Worm (Caenorhabditis elegans): ENCODE results near the gene T13F3.4.

ce11 chrV:16244078-16244477, 22.3 kb downstream of the T13F3.4 start, which contains the start of gene srh-104:
- TF ChIP-seq unc-62 (GFP tag; optimal IDR thresholded peaks at IDR 0.05) (no peak), egl-18 (GFP tag; IDR thresholded peaks at IDR 0.05) (no peak), dox-1 (GFP tag; IDR thresholded peaks at IDR 0.05) (no peak), unc-130 (GFP tag; optimal IDR thresholded peaks at IDR 0.05) (no peak), ama-1 (optimal IDR thresholded peaks at IDR 0.05) (no peak), ama-1 (GFP tag; optimal IDR thresholded peaks at IDR 0.05) (no peak)
